Worm (Caenorhabditis elegans) whole organism, late embryonic: ENCODE data around the gene dnj-11.
"Not testable (repeated sequence)": the region's sequence is repeated elsewhere in the genome, so short reads cannot be mapped to it uniquely, and the experiment has no call there.

ENCODE experiments used
- C38D4.7 ChIP-seq: fragments of 200-800 bp; sonication (Bioruptor generic); optimal IDR thresholded peaks from 2 replicates; lab custom pipeline; 2018; ENCODE audit warnings: mild to moderate bottlenecking, missing genetic modification characterization, moderate library complexity, missing compliant biosample characterization
- K09A11.1 ChIP-seq: sonication (generic microtip); optimal IDR thresholded peaks from 2 replicates; lab custom pipeline; 2017; ENCODE audit warnings: antibody characterized with exemption, mild to moderate bottlenecking, missing genetic modification characterization, missing compliant biosample characterization; ENCODE audit not compliant: insufficient read depth
- T23F11.4 ChIP-seq: fragments of 200-800 bp; sonication (Bioruptor generic); optimal IDR thresholded peaks from 2 replicates; lab custom pipeline; 2018; ENCODE audit warnings: mild to moderate bottlenecking, missing genetic modification characterization, missing compliant biosample characterization
- ama-1 ChIP-seq: fragments of 150-350 bp; optimal IDR thresholded peaks from 2 replicates; lab custom pipeline; 2014
- ceh-24 ChIP-seq: sonication (generic microtip); optimal IDR thresholded peaks from 2 replicates; lab custom pipeline; 2016; ENCODE audit warnings: mild to moderate bottlenecking, missing genetic modification characterization, missing compliant biosample characterization
- ceh-30 ChIP-seq: fragments of 150-350 bp; optimal IDR thresholded peaks from 2 replicates; lab custom pipeline; 2014; ENCODE audit warnings: missing biosample characterization, missing genetic modification characterization
- ceh-31 ChIP-seq: sonication (generic microtip); optimal IDR thresholded peaks from 2 replicates; lab custom pipeline; 2016; ENCODE audit warnings: missing genetic modification characterization, missing compliant biosample characterization
- ceh-34 ChIP-seq: sonication (generic microtip); optimal IDR thresholded peaks from 2 replicates; lab custom pipeline; 2016; ENCODE audit warnings: mild to moderate bottlenecking, missing genetic modification characterization, missing compliant biosample characterization
- ceh-48 ChIP-seq: sonication (generic microtip); optimal IDR thresholded peaks from 2 replicates; lab custom pipeline; 2016; ENCODE audit warnings: missing genetic modification characterization, inconsistent platforms, missing compliant biosample characterization
- ceh-6 ChIP-seq: fragments of 200-800 bp; sonication (Bioruptor generic); optimal IDR thresholded peaks from 2 replicates; lab custom pipeline; 2018; ENCODE audit warnings: mild to moderate bottlenecking, missing genetic modification characterization, missing compliant biosample characterization
- che-1 ChIP-seq: sonication (generic microtip); optimal IDR thresholded peaks from 2 replicates; lab custom pipeline; 2016; ENCODE audit warnings: mild to moderate bottlenecking, missing genetic modification characterization, missing compliant biosample characterization
- dve-1 ChIP-seq: sonication (generic microtip); optimal IDR thresholded peaks from 2 replicates; lab custom pipeline; 2017; ENCODE audit warnings: antibody characterized with exemption, mild to moderate bottlenecking, missing genetic modification characterization, missing compliant biosample characterization
- elt-2 ChIP-seq: sonication (generic microtip); optimal IDR thresholded peaks from 2 replicates; lab custom pipeline; 2016; ENCODE audit warnings: missing genetic modification reagents, missing genetic modification characterization, missing compliant biosample characterization
- elt-4 ChIP-seq: sonication (generic microtip); optimal IDR thresholded peaks from 2 replicates; lab custom pipeline; 2016; ENCODE audit warnings: missing genetic modification characterization, missing compliant biosample characterization
- ets-4 ChIP-seq: sonication (generic microtip); optimal IDR thresholded peaks from 2 replicates; lab custom pipeline; 2016; ENCODE audit warnings: missing genetic modification characterization, missing compliant biosample characterization
- fkh-10 ChIP-seq: fragments of 150-350 bp; optimal IDR thresholded peaks from 2 replicates; lab custom pipeline; 2014; ENCODE audit warnings: missing biosample characterization, missing genetic modification reagents, missing genetic modification characterization
- hlh-8 ChIP-seq: sonication (generic microtip); optimal IDR thresholded peaks from 2 replicates; lab custom pipeline; 2016; ENCODE audit warnings: missing genotype, missing genetic modification characterization, missing compliant biosample characterization
- madf-2 ChIP-seq: sonication (generic microtip); optimal IDR thresholded peaks from 2 replicates; lab custom pipeline; 2017; ENCODE audit warnings: missing genetic modification characterization, missing compliant biosample characterization
- nhr-11 ChIP-seq: fragments of 150-350 bp; optimal IDR thresholded peaks from 2 replicates; lab custom pipeline; 2014; ENCODE audit warnings: missing biosample characterization, missing genetic modification characterization
- npax-4 ChIP-seq: sonication (generic microtip); optimal IDR thresholded peaks from 2 replicates; lab custom pipeline; 2016; ENCODE audit warnings: missing genetic modification characterization, missing compliant biosample characterization
- pag-3 ChIP-seq: sonication (generic microtip); optimal IDR thresholded peaks from 2 replicates; lab custom pipeline; 2016; ENCODE audit warnings: missing compliant biosample characterization, missing genetic modification characterization, borderline replicate concordance
- pat-9 ChIP-seq: fragments of 200-800 bp; sonication (Bioruptor generic); optimal IDR thresholded peaks from 2 replicates; lab custom pipeline; 2018; ENCODE audit warnings: mild to moderate bottlenecking, missing genetic modification characterization, moderate library complexity, missing compliant biosample characterization
- pax-1 ChIP-seq: fragments of 150-350 bp; optimal IDR thresholded peaks from 2 replicates; lab custom pipeline; 2014; ENCODE audit warnings: missing biosample characterization, missing genetic modification characterization
- pha-4 ChIP-seq: fragments of 150-350 bp; optimal IDR thresholded peaks from 2 replicates; lab custom pipeline; 2018; ENCODE audit warnings: missing biosample characterization, missing genetic modification reagents, missing genetic modification characterization
- pqm-1 ChIP-seq: sonication (generic microtip); optimal IDR thresholded peaks from 2 replicates; lab custom pipeline; 2016; ENCODE audit warnings: missing genetic modification characterization, missing compliant biosample characterization
- pros-1 ChIP-seq: fragments of 150-350 bp; optimal IDR thresholded peaks from 2 replicates; lab custom pipeline; 2014; ENCODE audit warnings: missing biosample characterization, missing genetic modification reagents, missing genetic modification characterization
- ref-2 ChIP-seq: sonication (generic microtip); optimal IDR thresholded peaks from 2 replicates; lab custom pipeline; 2016; ENCODE audit warnings: missing genetic modification characterization, missing compliant biosample characterization
- sox-2 ChIP-seq: fragments of 200-800 bp; sonication (Bioruptor generic); IDR thresholded peaks from 2 replicates; pipeline ENCODE4 v1.3.6; 2022; ENCODE audit warnings: missing genetic modification reagents, missing genetic modification characterization, missing compliant biosample characterization
- sox-4 ChIP-seq: sonication (generic microtip); optimal IDR thresholded peaks from 2 replicates; lab custom pipeline; 2017; ENCODE audit warnings: mild to moderate bottlenecking, missing genetic modification characterization, inconsistent platforms, missing compliant biosample characterization
- syd-9 ChIP-seq: sonication (generic microtip); optimal IDR thresholded peaks from 2 replicates; lab custom pipeline; 2016; ENCODE audit warnings: mild to moderate bottlenecking, missing genetic modification characterization, moderate library complexity, missing compliant biosample characterization
- tbx-7 ChIP-seq: sonication (generic microtip); optimal IDR thresholded peaks from 2 replicates; lab custom pipeline; 2016; ENCODE audit warnings: missing genotype, missing genetic modification characterization, missing compliant biosample characterization
- unc-42 ChIP-seq: sonication (generic microtip); optimal IDR thresholded peaks from 2 replicates; lab custom pipeline; 2016; ENCODE audit warnings: missing genotype, missing genetic modification characterization, missing compliant biosample characterization
- ztf-16 ChIP-seq: sonication (generic microtip); optimal IDR thresholded peaks from 2 replicates; lab custom pipeline; 2017; ENCODE audit warnings: missing genetic modification characterization, missing compliant biosample characterization

dnj-11 gene

ce11 chrIV:6582604-6583003, 3.1 kb upstream of the dnj-11 start, which contains the start of gene odr-8:
odr-8 (minus strand) TSS chrIV:6582704.
- TF ChIP-seq pqm-1: no peak
- TF ChIP-seq ref-2 (tag; lab: Kevin White, UChicago): no peak
- TF ChIP-seq ceh-30: no peak
- TF ChIP-seq pag-3 (tag; lab: Kevin White, UChicago): no peak
- no peak for TF ChIP-seq ceh-6 (GFP tag; lab: Kevin White, UChicago)
- no peak for TF ChIP-seq K09A11.1 (tag; lab: Kevin White, UChicago)
- TF ChIP-seq ets-4 (tag; lab: Kevin White, UChicago): no peak
- TF ChIP-seq sox-2 (GFP tag; lab: Robert Waterston, UW): no peak
- TF ChIP-seq ceh-24: no peak
- TF ChIP-seq nhr-11 (tag; lab: Kevin White, UChicago): no peak
- TF ChIP-seq dve-1 (tag; lab: Kevin White, UChicago): no peak
- TF ChIP-seq T23F11.4 (GFP tag; lab: Kevin White, UChicago): no peak
- TF ChIP-seq che-1 (tag; lab: Kevin White, UChicago): no peak
- TF ChIP-seq madf-2 (tag; lab: Kevin White, UChicago): no peak
- TF ChIP-seq ceh-34: no peak
- no peak for TF ChIP-seq ama-1
- no peak for TF ChIP-seq pha-4 (tag; lab: Kevin White, UChicago)
- no peak for TF ChIP-seq ceh-48
- TF ChIP-seq fkh-10 (GFP tag; lab: Kevin White, UChicago): no peak

- no peak for TF ChIP-seq nhr-11 (tag; lab: Kevin White, UChicago)
- no peak for TF ChIP-seq pros-1
These were observed 2.5 kb downstream of the dnj-11 start for ce11 chrIV:6588080-6588613.

ce11 chrIV:6590029-6590428, 4.4 kb downstream of the dnj-11 start, which contains the start of the genes lec-11 and irld-7:
lec-11 (minus strand) TSS chrIV:6590154.
irld-7 (plus strand) TSS chrIV:6590360.
- no peak for TF ChIP-seq pha-4 (tag; lab: Kevin White, UChicago)
- TF ChIP-seq T23F11.4 (GFP tag; lab: Kevin White, UChicago): no peak
- no peak for TF ChIP-seq pag-3 (tag; lab: Kevin White, UChicago)
- no peak for TF ChIP-seq C38D4.7 (GFP tag; lab: Kevin White, UChicago)
- no peak for TF ChIP-seq ceh-31 (tag; lab: Kevin White, UChicago)
- no peak for TF ChIP-seq elt-2 (tag; lab: Kevin White, UChicago)
- TF ChIP-seq ceh-24: no peak
- TF ChIP-seq ceh-34: no peak
- no peak for TF ChIP-seq tbx-7
- no peak for TF ChIP-seq ztf-16 (tag; lab: Kevin White, UChicago)
- no peak for TF ChIP-seq hlh-8 (tag; lab: Kevin White, UChicago)
- no peak for TF ChIP-seq npax-4
- TF ChIP-seq elt-4 (tag; lab: Kevin White, UChicago): no peak
- no peak for TF ChIP-seq pros-1
- TF ChIP-seq pat-9 (tag; lab: Kevin White, UChicago): no peak
- TF ChIP-seq, all 69 proteins: peak for 0

- not testable (repeated sequence) for TF ChIP-seq pqm-1; sox-4 (tag; lab: Kevin White, UChicago); syd-9 (tag; lab: Kevin White, UChicago)
These were observed 5.5 kb downstream of the dnj-11 start, which contains the start of the genes nspb-1 and nspb-2 for ce11 chrIV:6591010-6591746. nspb-1 (minus strand) TSS chrIV:6591110. nspb-2 (plus strand) TSS chrIV:6591696.

ce11 chrIV:6594871-6595270, 9.2 kb downstream of the dnj-11 start, which contains the start of gene nspb-3:
nspb-3 (minus strand) TSS chrIV:6594971.
- not testable (repeated sequence) for TF ChIP-seq unc-42 (tag; lab: Kevin White, UChicago); ama-1; pax-1 (tag; lab: Kevin White, UChicago)
